Worm (Caenorhabditis elegans) whole organism, L1 larva: ENCODE data around the gene glt-1.

Experiments used
- C04F5.9 ChIP-seq: sonication (generic microtip); optimal IDR thresholded peaks from 2 replicates; lab custom pipeline; 2016; ENCODE audit warnings: missing genetic modification characterization, missing compliant biosample characterization
- Y116A8C.19 ChIP-seq: sonication (generic microtip); optimal IDR thresholded peaks from 2 replicates; lab custom pipeline; 2016; ENCODE audit warnings: missing compliant biosample characterization, missing genetic modification characterization, borderline replicate concordance
- aha-1 ChIP-seq: fragments of 150-350 bp; optimal IDR thresholded peaks from 2 replicates; lab custom pipeline; 2014; ENCODE audit warnings: missing biosample characterization, missing genetic modification characterization
- alr-1 ChIP-seq: fragments of 200-800 bp; sonication (Bioruptor generic); optimal IDR thresholded peaks from 2 replicates; lab custom pipeline; 2018; ENCODE audit warnings: borderline replicate concordance, mild to moderate bottlenecking, missing genetic modification characterization, missing compliant biosample characterization
- blmp-1 ChIP-seq: fragments of 150-350 bp; optimal IDR thresholded peaks from 2 replicates; lab custom pipeline; 2014; ENCODE audit warnings: missing biosample characterization, missing genetic modification characterization
- ces-1 ChIP-seq: fragments of 150-350 bp; optimal IDR thresholded peaks from 2 replicates; lab custom pipeline; 2014; ENCODE audit warnings: missing biosample characterization, missing genetic modification reagents, missing genetic modification characterization
- efl-1 ChIP-seq, 4 experiments: fragments of 150-350 bp; optimal IDR thresholded peaks in 3 of 4; peaks in 1 of 4; 1 replicate in 1 of 4; 2 replicates in 3 of 4; lab custom pipeline; 2014; ENCODE audit warnings: missing biosample characterization in 2 of 4, missing genetic modification characterization in 2 of 4, missing genetic modification reagents in 2 of 4
- efl-3 ChIP-seq: fragments of 200-800 bp; sonication (Bioruptor generic); optimal IDR thresholded peaks from 2 replicates; lab custom pipeline; 2018; ENCODE audit warnings: mild to moderate bottlenecking, missing genetic modification characterization, missing compliant biosample characterization
- elt-2 ChIP-seq: sonication (generic microtip); optimal IDR thresholded peaks from 2 replicates; lab custom pipeline; 2016; ENCODE audit warnings: missing genetic modification characterization, mild to moderate bottlenecking, inconsistent platforms, missing compliant biosample characterization, missing genetic modification reagents
- elt-3 ChIP-seq, 6 experiments: fragments of 150-350 bp in 1 of 6; sonication (generic microtip); optimal IDR thresholded peaks; 2 replicates each; lab custom pipeline; 2017 to 2018; ENCODE audit warnings: missing biosample characterization in 6 of 6, missing genetic modification characterization in 6 of 6, inconsistent platforms in 1 of 6
- fkh-8 ChIP-seq: sonication (generic microtip); optimal IDR thresholded peaks from 2 replicates; lab custom pipeline; 2016; ENCODE audit warnings: mild to moderate bottlenecking, missing genetic modification characterization, missing compliant biosample characterization
- fos-1 ChIP-seq: fragments of 150-350 bp; optimal IDR thresholded peaks from 2 replicates; lab custom pipeline; 2014; ENCODE audit warnings: missing biosample characterization, missing genetic modification characterization
- grh-1 ChIP-seq: fragments of 200-800 bp; sonication (Bioruptor generic); IDR thresholded peaks from 2 replicates; pipeline ENCODE4 v1.3.6; 2022; ENCODE audit warnings: missing genetic modification reagents, missing genetic modification characterization, missing compliant biosample characterization
- hlh-4 ChIP-seq: sonication (generic microtip); optimal IDR thresholded peaks from 2 replicates; lab custom pipeline; 2016; ENCODE audit warnings: mild to moderate bottlenecking, missing genetic modification characterization, missing compliant biosample characterization
- hpl-2 ChIP-seq: fragments of 150-350 bp; optimal IDR thresholded peaks from 2 replicates; lab custom pipeline; 2014; ENCODE audit warnings: missing biosample characterization, missing genetic modification reagents, missing genetic modification characterization
- isw-1 ChIP-seq: fragments of 200-800 bp; sonication (Bioruptor generic); IDR thresholded peaks from 2 replicates; pipeline ENCODE4 v1.3.6; 2022; ENCODE audit warnings: missing genetic modification characterization, missing compliant biosample characterization
- lin-15B ChIP-seq: fragments of 150-350 bp; sonication (generic microtip); optimal IDR thresholded peaks from 3 replicates; lab custom pipeline; 2014; ENCODE audit warnings: missing biosample characterization, missing genetic modification characterization
- lin-35 ChIP-seq, 2 experiments: fragments of 150-350 bp; optimal IDR thresholded peaks; 2 replicates each; lab custom pipeline; 2014; ENCODE audit warnings: missing biosample characterization in 2 of 2, missing genetic modification characterization in 2 of 2, missing genetic modification reagents in 2 of 2
- mep-1 ChIP-seq: fragments of 150-350 bp; optimal IDR thresholded peaks from 2 replicates; lab custom pipeline; 2014; ENCODE audit warnings: missing biosample characterization, missing genetic modification characterization
- nhr-11 ChIP-seq: fragments of 150-350 bp; optimal IDR thresholded peaks from 2 replicates; lab custom pipeline; 2014; ENCODE audit warnings: missing biosample characterization, missing genetic modification characterization
- nhr-12 ChIP-seq: sonication (generic microtip); optimal IDR thresholded peaks from 2 replicates; lab custom pipeline; 2017; ENCODE audit warnings: missing biosample characterization, missing genetic modification characterization
- nhr-19 ChIP-seq: fragments of 200-800 bp; sonication (Bioruptor generic); conservative IDR thresholded peaks from 2 replicates; pipeline ENCODE4 v1.3.6; 2022; ENCODE audit warnings: missing genetic modification characterization, missing compliant biosample characterization
- nhr-84 ChIP-seq: sonication (generic microtip); optimal IDR thresholded peaks from 2 replicates; lab custom pipeline; 2017; ENCODE audit warnings: missing biosample characterization, missing genetic modification characterization
- nhr-90 ChIP-seq: sonication (generic microtip); optimal IDR thresholded peaks from 2 replicates; lab custom pipeline; 2016; ENCODE audit warnings: mild to moderate bottlenecking, missing genetic modification characterization, missing compliant biosample characterization; ENCODE audit not compliant: poor library complexity
- pqm-1 ChIP-seq: sonication (generic microtip); optimal IDR thresholded peaks from 3 replicates; lab custom pipeline; 2017; ENCODE audit warnings: missing biosample characterization, missing genetic modification characterization
- rnt-1 ChIP-seq: sonication (generic microtip); optimal IDR thresholded peaks from 2 replicates; lab custom pipeline; 2016; ENCODE audit warnings: mild to moderate bottlenecking, missing genetic modification characterization, moderate library complexity, missing compliant biosample characterization
- tbx-2 ChIP-seq: sonication (generic microtip); optimal IDR thresholded peaks from 2 replicates; lab custom pipeline; 2016; ENCODE audit warnings: missing genetic modification characterization, missing compliant biosample characterization
- unc-30 ChIP-seq: sonication (generic microtip); optimal IDR thresholded peaks from 2 replicates; lab custom pipeline; 2017; ENCODE audit warnings: missing biosample characterization, missing genetic modification characterization
- unc-62 ChIP-seq: fragments of 150-350 bp; optimal IDR thresholded peaks from 2 replicates; lab custom pipeline; 2014; ENCODE audit warnings: missing biosample characterization, missing genetic modification reagents, missing genetic modification characterization
- unc-98 ChIP-seq: fragments of 200-800 bp; sonication (Bioruptor generic); IDR thresholded peaks from 2 replicates; pipeline ENCODE4 v1.3.6; 2022; ENCODE audit warnings: missing genetic modification characterization, missing compliant biosample characterization
- xbp-1 ChIP-seq: sonication (generic microtip); optimal IDR thresholded peaks from 2 replicates; lab custom pipeline; 2016; ENCODE audit warnings: missing genetic modification characterization, missing compliant biosample characterization
- zag-1 ChIP-seq: fragments of 150-350 bp; optimal IDR thresholded peaks from 2 replicates; lab custom pipeline; 2014; ENCODE audit warnings: missing biosample characterization, missing genetic modification characterization
- zip-4 ChIP-seq: fragments of 200-800 bp; sonication (Bioruptor generic); optimal IDR thresholded peaks from 2 replicates; lab custom pipeline; 2018; ENCODE audit warnings: mild to moderate bottlenecking, missing genetic modification characterization, moderate library complexity, missing compliant biosample characterization

The glt-1 gene

ce11 chrX:3494634-3495033 lies 1.2 kb upstream of the glt-1 start:
- TF ChIP-seq hlh-4: no peak
- TF ChIP-seq nhr-11 (tag; lab: Kevin White, UChicago): no peak
- no peak for TF ChIP-seq unc-62
- TF ChIP-seq lin-35 (GFP tag; optimal IDR thresholded peaks at IDR 0.05; lab: Kevin White, UChicago): no peak
- TF ChIP-seq, all 84 proteins: peak for 0

ce11 chrX:3498953-3499352 lies 3.1 kb downstream of the glt-1 start, which contains the start of gene C12D12.1:
TSS of gene C12D12.1 (plus strand) at chrX:3499253.
- no peak for TF ChIP-seq unc-30 (tag; lab: Kevin White, UChicago)
- TF ChIP-seq C04F5.9 (tag; lab: Kevin White, UChicago): no peak

- TF ChIP-seq mep-1 (tag; lab: Kevin White, UChicago) (no peak), blmp-1 (tag; lab: Kevin White, UChicago) (no peak), ces-1 (GFP tag; lab: Kevin White, UChicago) (no peak), rnt-1 (tag; lab: Kevin White, UChicago) (no peak), zip-4 (GFP tag; lab: Kevin White, UChicago) (no peak), elt-2 (tag; lab: Kevin White, UChicago) (peak; percentile 25), aha-1 (tag; lab: Kevin White, UChicago) (no peak), unc-98 (no peak)
These were observed 4.0 kb downstream of the glt-1 start for ce11 chrX:3499867-3500266.

- TF ChIP-seq fkh-8 (tag; lab: Kevin White, UChicago) (no peak), ces-1 (GFP tag; lab: Kevin White, UChicago) (no peak), fos-1 (tag; lab: Kevin White, UChicago) (no peak), grh-1 (no peak), isw-1 (GFP tag; lab: Robert Waterston, UW) (no peak), elt-3 (tag; optimal IDR thresholded peaks at IDR 0.05; lab: Kevin White, UChicago) (no peak), xbp-1 (tag; lab: Kevin White, UChicago) (no peak), alr-1 (tag; lab: Kevin White, UChicago) (no peak), rnt-1 (tag; lab: Kevin White, UChicago) (no peak), nhr-90 (tag; lab: Kevin White, UChicago) (no peak), nhr-84 (no peak), Y116A8C.19 (tag; lab: Kevin White, UChicago) (no peak), hpl-2 (GFP tag; lab: Kevin White, UChicago) (no peak), pqm-1 (tag; lab: Kevin White, UChicago) (no peak), tbx-2 (tag; lab: Kevin White, UChicago) (no peak), lin-35 (GFP tag; optimal IDR thresholded peaks at IDR 0.05; lab: Kevin White, UChicago) (no peak), nhr-12 (tag; lab: Kevin White, UChicago) (no peak), zag-1 (no peak), C04F5.9 (tag; lab: Kevin White, UChicago) (no peak), lin-15B (tag; lab: Kevin White, UChicago) (no peak)
- TF ChIP-seq, all 84 proteins: peak for 0
These were observed 4.5 kb downstream of the glt-1 start for ce11 chrX:3500357-3500756.

- TF ChIP-seq grh-1 (no peak), efl-3 (GFP tag; lab: Kevin White, UChicago) (no peak), hlh-4 (no peak), efl-1 (optimal IDR thresholded peaks at IDR 0.05; lab: Kevin White, UChicago) (no peak), efl-1 (GFP tag; optimal IDR thresholded peaks at IDR 0.05 in 1 of 2; lab: Kevin White, UChicago) (peak in 1 of 2 experiments; percentile 3), nhr-19 (GFP tag; lab: Robert Waterston, UW) (no peak), C04F5.9 (tag; lab: Kevin White, UChicago) (no peak), elt-2 (tag; lab: Kevin White, UChicago) (peak; percentile 46)
These were observed 5.1 kb downstream of the glt-1 start for ce11 chrX:3500903-3501302.
